Worm (Caenorhabditis elegans): ENCODE data around the gene R107.2.

Gene R107.2

ce11 chrIII:9083118-9083517, 37.4 kb upstream of the R107.2 start:
- no peak for TF ChIP-seq mep-1 (tag; optimal IDR thresholded peaks at IDR 0.05)
- peak; percentile 54 for TF ChIP-seq unc-62 (GFP tag; optimal IDR thresholded peaks at IDR 0.05)
- peak; percentile 55 for TF ChIP-seq unc-120 (tag; optimal IDR thresholded peaks at IDR 0.05; ENCODE audit: poor library complexity, severe bottlenecking)

- TF ChIP-seq hlh-1 (tag; optimal IDR thresholded peaks at IDR 0.05) (no peak), nhr-237 (tag; optimal IDR thresholded peaks at IDR 0.05) (no peak)
These were observed 36.0 kb upstream of the R107.2 start, which contains the start of gene far-2 for ce11 chrIII:9081763-9082162. TSS of gene far-2 (plus strand) at chrIII:9081828.

DNA sequence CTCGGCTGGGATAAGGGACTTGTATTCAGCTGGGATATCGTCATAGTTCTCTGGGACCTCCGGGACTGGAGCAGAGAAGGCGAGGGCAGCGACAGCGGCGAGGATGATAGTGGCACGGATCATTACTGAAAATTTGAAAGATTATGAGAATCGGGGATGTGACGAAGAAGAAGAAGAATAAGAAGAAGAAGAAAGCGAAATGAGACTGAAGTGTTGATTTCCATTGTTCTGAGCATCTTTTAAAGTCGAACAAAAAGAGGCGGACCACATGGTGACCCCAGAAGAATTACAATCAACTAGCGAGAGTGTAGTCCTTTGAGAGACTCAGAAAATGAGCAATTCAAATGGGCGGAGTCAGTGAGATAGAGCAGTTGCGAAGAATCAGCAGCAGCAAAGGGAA, 35.3 kb upstream of the R107.2 start, which contains the start of gene far-1:
TSS of gene far-1 (minus strand) at position 125 of the 400 bp plus-strand sequence.
- peak; percentile 57 for TF ChIP-seq hlh-1 (tag; optimal IDR thresholded peaks at IDR 0.05)
- TF ChIP-seq M03D4.4 (tag; optimal IDR thresholded peaks at IDR 0.05): peak; percentile 8
- TF ChIP-seq tbx-8 (GFP tag; optimal IDR thresholded peaks at IDR 0.05): no peak
- no peak for TF ChIP-seq nhr-237 (tag; optimal IDR thresholded peaks at IDR 0.05)
- peak; percentile 63 for TF ChIP-seq unc-120 (tag; optimal IDR thresholded peaks at IDR 0.05; ENCODE audit: poor library complexity, severe bottlenecking)
- TF ChIP-seq nhr-76 (tag; optimal IDR thresholded peaks at IDR 0.05): no peak
- TF ChIP-seq bed-3 (GFP tag; optimal IDR thresholded peaks at IDR 0.05): no peak
- no peak for TF ChIP-seq lin-13 (tag; optimal IDR thresholded peaks at IDR 0.05)
- no peak for TF ChIP-seq sptf-1 (tag; optimal IDR thresholded peaks at IDR 0.05)
- TF ChIP-seq sem-2 (GFP tag; optimal IDR thresholded peaks at IDR 0.05): no peak
- TF ChIP-seq flh-1 (GFP tag; optimal IDR thresholded peaks at IDR 0.05): no peak
- no peak for TF ChIP-seq mep-1 (tag; optimal IDR thresholded peaks at IDR 0.05)
- peak; percentile 58 for TF ChIP-seq unc-62 (GFP tag; optimal IDR thresholded peaks at IDR 0.05)
- no peak for TF ChIP-seq elt-1 (tag; optimal IDR thresholded peaks at IDR 0.05; ENCODE audit: borderline replicate concordance, insufficient read depth)
- TF ChIP-seq ztf-11 (tag; optimal IDR thresholded peaks at IDR 0.05): no peak

DNA sequence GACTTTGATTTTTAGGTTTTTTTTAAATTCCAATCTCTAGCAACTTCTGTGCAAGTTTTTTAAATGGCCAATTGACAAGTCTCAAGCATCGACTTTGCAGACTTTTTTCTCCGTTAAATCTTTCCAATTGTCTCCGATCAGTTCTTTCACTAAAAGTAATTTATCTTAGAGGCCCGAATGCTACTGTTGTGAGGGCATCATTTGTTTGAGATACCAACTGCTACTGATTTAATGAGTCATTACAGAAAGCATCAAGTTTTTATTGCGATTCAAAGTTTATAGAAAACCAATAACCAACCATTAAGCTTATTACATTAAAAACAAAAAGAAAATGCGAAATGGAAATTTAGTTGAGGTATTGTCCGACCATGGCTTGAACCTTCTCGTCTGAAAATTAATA, 34.4 kb upstream of the R107.2 start:
- TF ChIP-seq hlh-1 (tag; optimal IDR thresholded peaks at IDR 0.05) (no peak), mls-2 (tag; optimal IDR thresholded peaks at IDR 0.05) (peak; percentile 2)

- TF ChIP-seq unc-120 (tag; optimal IDR thresholded peaks at IDR 0.05; ENCODE audit: poor library complexity, severe bottlenecking) (no peak), snpc-4 (tag; optimal IDR thresholded peaks at IDR 0.05) (no peak), lin-32 (GFP tag; optimal IDR thresholded peaks at IDR 0.05) (no peak), ceh-83 (GFP tag; optimal IDR thresholded peaks at IDR 0.05) (no peak), mls-2 (tag; optimal IDR thresholded peaks at IDR 0.05) (no peak), unc-62 (GFP tag; optimal IDR thresholded peaks at IDR 0.05) (no peak), zip-8 (tag; optimal IDR thresholded peaks at IDR 0.05) (no peak), blmp-1 (tag; optimal IDR thresholded peaks at IDR 0.05) (no peak), ceh-39 (tag; optimal IDR thresholded peaks at IDR 0.05) (no peak), sptf-1 (tag; optimal IDR thresholded peaks at IDR 0.05) (no peak), pha-4 (tag; optimal IDR thresholded peaks at IDR 0.05) (no peak), nhr-12 (tag; optimal IDR thresholded peaks at IDR 0.05) (no peak), hlh-1 (tag; optimal IDR thresholded peaks at IDR 0.05) (no peak), bed-3 (GFP tag; optimal IDR thresholded peaks at IDR 0.05) (no peak), M03D4.4 (tag; optimal IDR thresholded peaks at IDR 0.05) (no peak), mab-5 (tag; optimal IDR thresholded peaks at IDR 0.05) (no peak), lsy-2 (tag; optimal IDR thresholded peaks at IDR 0.05) (no peak), nhr-2 (tag; optimal IDR thresholded peaks at IDR 0.05) (no peak)
These were observed 32.0 kb upstream of the R107.2 start, which contains the start of gene F02A9.1 for ce11 chrIII:9077708-9078107. TSS of gene F02A9.1 (minus strand) at chrIII:9077808.

DNA sequence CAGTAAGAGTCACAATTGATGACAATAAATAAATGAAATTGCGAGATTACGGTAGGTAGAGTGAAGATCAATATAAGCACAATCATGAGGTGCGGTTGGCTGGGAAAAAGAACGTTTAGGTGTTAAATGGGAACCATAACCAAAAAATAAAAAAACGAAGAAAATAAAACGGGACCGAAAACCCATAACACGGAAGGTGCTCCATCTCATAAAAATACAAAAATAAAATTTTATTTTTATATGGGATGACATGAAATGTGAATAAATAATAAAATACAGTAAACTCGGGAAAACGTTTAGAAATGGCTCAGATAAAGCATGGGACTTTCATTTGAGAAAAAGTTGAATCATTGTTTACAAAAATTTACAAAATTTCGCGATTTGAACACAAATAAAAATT, 29.8 kb upstream of the R107.2 start, which contains the start of gene F02A9.7:
TSS of gene F02A9.7 (minus strand) at position 101 of the 400 bp plus-strand sequence.
- no peak for TF ChIP-seq M03D4.4 (tag; optimal IDR thresholded peaks at IDR 0.05)
- TF ChIP-seq pha-4 (tag; optimal IDR thresholded peaks at IDR 0.05): no peak
- TF ChIP-seq hlh-1 (tag; optimal IDR thresholded peaks at IDR 0.05): no peak
- no peak for TF ChIP-seq bed-3 (GFP tag; optimal IDR thresholded peaks at IDR 0.05)
- no peak for TF ChIP-seq nhr-237 (tag; optimal IDR thresholded peaks at IDR 0.05)
- TF ChIP-seq flh-1 (GFP tag; optimal IDR thresholded peaks at IDR 0.05): no peak
- TF ChIP-seq elt-1 (tag; optimal IDR thresholded peaks at IDR 0.05; ENCODE audit: borderline replicate concordance, insufficient read depth): no peak
- TF ChIP-seq unc-62 (GFP tag; optimal IDR thresholded peaks at IDR 0.05): no peak
- TF ChIP-seq elt-3 (tag; optimal IDR thresholded peaks at IDR 0.05): no peak
